Fruit fly (Drosophila melanogaster) whole organism, embryonic: Measurements from ENCODE around the gene ddbt.

Experiments
- Asciz ChIP-seq: fragments of 200-800 bp; sonication (Bioruptor generic); optimal IDR thresholded peaks from 2 replicates; lab custom pipeline; 2017; ENCODE audit warnings: missing biosample characterization, mild to moderate bottlenecking, missing genetic modification characterization, missing genetic modification reagents
- CG12659 ChIP-seq: fragments of 200-800 bp; sonication (Bioruptor generic); optimal IDR thresholded peaks from 3 replicates; lab custom pipeline; 2017; ENCODE audit warnings: mild to moderate bottlenecking, missing biosample characterization, missing genetic modification reagents, missing genetic modification characterization
- CG12744 ChIP-seq: fragments of 200-800 bp; sonication (Bioruptor generic); optimal IDR thresholded peaks from 2 replicates; lab custom pipeline; 2016; ENCODE audit warnings: missing biosample characterization, missing genetic modification characterization
- CG14667 ChIP-seq: fragments of 200-800 bp; sonication (Bioruptor generic); IDR thresholded peaks from 2 replicates; pipeline ENCODE4 v1.3.6; 2022; ENCODE audit warnings: missing biosample characterization, missing genetic modification characterization
- CG15601 ChIP-seq: fragments of 200-800 bp; sonication (Bioruptor generic); optimal IDR thresholded peaks from 3 replicates; lab custom pipeline; 2019; ENCODE audit warnings: missing biosample characterization, mild to moderate bottlenecking, missing genetic modification characterization, moderate library complexity
- CG17186 ChIP-seq: fragments of 200-800 bp; sonication (Bioruptor generic); optimal IDR thresholded peaks from 3 replicates; lab custom pipeline; 2017; ENCODE audit warnings: missing biosample characterization, missing genetic modification reagents, missing genetic modification characterization
- CG17385 ChIP-seq: fragments of 200-800 bp; sonication (Bioruptor generic); optimal IDR thresholded peaks from 3 replicates; lab custom pipeline; 2018; ENCODE audit warnings: missing biosample characterization, mild to moderate bottlenecking, missing genetic modification characterization
- CG30403 ChIP-seq: fragments of 200-800 bp; sonication (Bioruptor generic); optimal IDR thresholded peaks from 3 replicates; lab custom pipeline; 2016; ENCODE audit warnings: missing biosample characterization, missing genetic modification characterization
- CG30431 ChIP-seq: fragments of 200-800 bp; sonication (Bioruptor generic); optimal IDR thresholded peaks from 2 replicates; lab custom pipeline; 2017; ENCODE audit warnings: missing biosample characterization, missing genetic modification characterization
- CG32532 ChIP-seq: fragments of 200-800 bp; sonication (Bioruptor generic); IDR thresholded peaks from 2 replicates; pipeline ENCODE4 v1.3.6; 2022; ENCODE audit warnings: missing biosample characterization, missing genetic modification characterization
- CG3838 ChIP-seq: fragments of 200-800 bp; sonication (Bioruptor generic); optimal IDR thresholded peaks from 3 replicates; lab custom pipeline; 2016; ENCODE audit warnings: missing biosample characterization, missing genetic modification characterization
- CG43689 ChIP-seq: fragments of 200-800 bp; sonication (Bioruptor generic); IDR thresholded peaks from 2 replicates; pipeline ENCODE4 v1.3.6; 2022; ENCODE audit warnings: missing biosample characterization, missing genetic modification characterization
- CG6175 ChIP-seq: fragments of 200-800 bp; sonication (Bioruptor generic); IDR thresholded peaks from 3 replicates; pipeline ENCODE4 v1.3.6; 2022; ENCODE audit warnings: missing biosample characterization, missing genetic modification characterization
- CG6765 ChIP-seq: fragments of 200-800 bp; sonication (Bioruptor generic); optimal IDR thresholded peaks from 3 replicates; lab custom pipeline; 2017; ENCODE audit warnings: missing biosample characterization, mild to moderate bottlenecking, missing genetic modification characterization
- CG7271 ChIP-seq: fragments of 200-800 bp; sonication (Bioruptor generic); optimal IDR thresholded peaks from 2 replicates; lab custom pipeline; 2018; ENCODE audit warnings: missing biosample characterization, mild to moderate bottlenecking, missing genetic modification characterization, moderate library complexity
- CG9215 ChIP-seq: fragments of 200-800 bp; sonication (Bioruptor generic); IDR thresholded peaks from 2 replicates; pipeline ENCODE4 v1.3.6; 2022; ENCODE audit warnings: missing biosample characterization, missing genetic modification characterization
- CG9797 ChIP-seq: fragments of 200-800 bp; sonication (Bioruptor generic); optimal IDR thresholded peaks from 3 replicates; lab custom pipeline; 2018; ENCODE audit warnings: missing biosample characterization, mild to moderate bottlenecking, missing genetic modification characterization
- CG9932 ChIP-seq: fragments of 200-800 bp; sonication (Bioruptor generic); IDR thresholded peaks from 2 replicates; pipeline ENCODE4 v1.3.6; 2022; ENCODE audit warnings: missing biosample characterization, missing genetic modification characterization
- Deaf1 ChIP-seq: fragments of 200-800 bp; optimal IDR thresholded peaks from 3 replicates; lab custom pipeline; 2019; ENCODE audit warnings: missing biosample characterization, mild to moderate bottlenecking, missing genetic modification characterization, moderate library complexity
- Drgx ChIP-seq: fragments of 200-800 bp; sonication (Bioruptor generic); IDR thresholded peaks from 2 replicates; pipeline ENCODE4 v1.3.6; 2022; ENCODE audit warnings: missing biosample characterization, missing genetic modification characterization
- E2f1 ChIP-seq: fragments of 200-800 bp; sonication (Bioruptor generic); IDR thresholded peaks from 2 replicates; pipeline ENCODE4 v1.3.6; 2022; ENCODE audit warnings: missing biosample characterization, missing genetic modification characterization
- GATAe ChIP-seq: fragments of 200-800 bp; sonication (Bioruptor generic); conservative IDR thresholded peaks from 2 replicates; pipeline ENCODE4 v1.3.6; 2022; ENCODE audit warnings: missing biosample characterization, missing genetic modification characterization
- HmgD ChIP-seq: fragments of 200-800 bp; sonication (Bioruptor generic); optimal IDR thresholded peaks from 3 replicates; lab custom pipeline; 2016; ENCODE audit warnings: missing biosample characterization, missing genetic modification characterization
- Hr78 ChIP-seq, 2 experiments: fragments of 200-800 bp in 1 of 2; fragments of >200 bp in 1 of 2; sonication (Bioruptor generic) in 1 of 2; optimal IDR thresholded peaks; 2 replicates each; lab custom pipeline; 2017 to 2019; ENCODE audit warnings: missing biosample characterization in 2 of 2, missing genetic modification characterization in 2 of 2, mild to moderate bottlenecking in 1 of 2, moderate library complexity in 1 of 2
- Mad ChIP-seq: fragments of 200-800 bp; sonication (Bioruptor generic); optimal IDR thresholded peaks from 2 replicates; lab custom pipeline; 2016; ENCODE audit warnings: missing biosample characterization, missing genetic modification characterization
- Meics ChIP-seq: fragments of 200-800 bp; sonication (Bioruptor generic); optimal IDR thresholded peaks from 2 replicates; lab custom pipeline; 2017; ENCODE audit warnings: missing biosample characterization, mild to moderate bottlenecking, missing genetic modification characterization
- Myb ChIP-seq: fragments of 200-800 bp; sonication (Bioruptor generic); optimal IDR thresholded peaks from 2 replicates; lab custom pipeline; 2016; ENCODE audit warnings: missing biosample characterization, missing genetic modification characterization
- Nf-YC ChIP-seq: fragments of 200-800 bp; optimal IDR thresholded peaks from 3 replicates; lab custom pipeline; 2019; ENCODE audit warnings: missing biosample characterization, mild to moderate bottlenecking, missing genetic modification characterization, moderate library complexity
- Spps ChIP-seq: fragments of 200-800 bp; sonication (Bioruptor generic); optimal IDR thresholded peaks from 2 replicates; lab custom pipeline; 2018; ENCODE audit warnings: missing biosample characterization, mild to moderate bottlenecking, missing genetic modification characterization
- TFAM ChIP-seq: fragments of 200-800 bp; sonication (Bioruptor generic); optimal IDR thresholded peaks from 2 replicates; lab custom pipeline; 2017; ENCODE audit warnings: missing biosample characterization, missing genetic modification characterization, inconsistent platforms
- YL-1 ChIP-seq: fragments of 200-800 bp; sonication (Bioruptor generic); optimal IDR thresholded peaks from 3 replicates; lab custom pipeline; 2017; ENCODE audit warnings: missing biosample characterization, mild to moderate bottlenecking, missing genetic modification characterization
- ato ChIP-seq: fragments of 200-800 bp; sonication (Bioruptor generic); IDR thresholded peaks from 2 replicates; pipeline ENCODE4 v1.3.6; 2022; ENCODE audit warnings: missing biosample characterization, missing genetic modification characterization; ENCODE audit not compliant: partially characterized antibody
- bcd ChIP-seq: fragments of 200-800 bp; sonication (Bioruptor generic); optimal IDR thresholded peaks from 2 replicates; lab custom pipeline; 2017; ENCODE audit warnings: missing biosample characterization, mild to moderate bottlenecking, missing genetic modification characterization
- bigmax ChIP-seq: fragments of 200-800 bp; sonication (Bioruptor generic); optimal IDR thresholded peaks from 2 replicates; lab custom pipeline; 2018; ENCODE audit warnings: missing biosample characterization, mild to moderate bottlenecking, missing genetic modification characterization
- bsh ChIP-seq, 2 experiments: fragments of 200-800 bp; sonication (Bioruptor generic); optimal IDR thresholded peaks; 2 replicates each; lab custom pipeline; 2017 to 2018; ENCODE audit warnings: mild to moderate bottlenecking in 2 of 2, missing biosample characterization in 2 of 2, missing genetic modification characterization in 2 of 2, moderate library complexity in 1 of 2
- cas ChIP-seq: fragments of 200-800 bp; sonication (Bioruptor generic); IDR thresholded peaks from 2 replicates; pipeline ENCODE4 v1.3.6; 2022; ENCODE audit warnings: missing biosample characterization, missing genetic modification characterization
- cg ChIP-seq: fragments of 200-800 bp; sonication (Bioruptor generic); optimal IDR thresholded peaks from 3 replicates; lab custom pipeline; 2019; ENCODE audit warnings: missing biosample characterization, mild to moderate bottlenecking, missing genetic modification characterization, moderate library complexity
- chn ChIP-seq: fragments of 200-800 bp; sonication (Bioruptor generic); optimal IDR thresholded peaks from 2 replicates; lab custom pipeline; 2016; ENCODE audit warnings: missing biosample characterization, missing genetic modification characterization
- dati ChIP-seq: fragments of 200-800 bp; sonication (Bioruptor generic); IDR thresholded peaks from 2 replicates; pipeline ENCODE4 v1.3.6; 2022; ENCODE audit warnings: missing biosample characterization, missing genetic modification characterization
- en ChIP-seq: fragments of 200-800 bp; sonication (Bioruptor generic); optimal IDR thresholded peaks from 2 replicates; lab custom pipeline; 2016; ENCODE audit warnings: missing biosample characterization, missing genetic modification characterization
- fu2 ChIP-seq: fragments of 200-800 bp; sonication (Bioruptor generic); optimal IDR thresholded peaks from 2 replicates; lab custom pipeline; 2016; ENCODE audit warnings: missing biosample characterization, missing genetic modification characterization
- jing ChIP-seq: fragments of 200-800 bp; sonication (Bioruptor generic); optimal IDR thresholded peaks from 2 replicates; lab custom pipeline; 2018; ENCODE audit warnings: missing biosample characterization, mild to moderate bottlenecking, missing genetic modification characterization
- kni ChIP-seq: fragments of 200-800 bp; sonication (Bioruptor generic); optimal IDR thresholded peaks from 3 replicates; lab custom pipeline; 2017; ENCODE audit warnings: mild to moderate bottlenecking, missing biosample characterization, missing genetic modification reagents, missing genetic modification characterization
- mld ChIP-seq: fragments of 200-800 bp; sonication (Bioruptor generic); IDR thresholded peaks from 3 replicates; pipeline ENCODE4 v1.3.6; 2022; ENCODE audit warnings: missing biosample characterization, missing genetic modification characterization; ENCODE audit not compliant: partially characterized antibody
- otp ChIP-seq: fragments of 200-800 bp; sonication (Bioruptor generic); IDR thresholded peaks from 3 replicates; pipeline ENCODE4, ENCODE4 v1.3.6; 2022; ENCODE audit warnings: missing biosample characterization, missing genetic modification characterization
- p53 ChIP-seq: fragments of 200-800 bp; sonication (Bioruptor generic); optimal IDR thresholded peaks from 2 replicates; lab custom pipeline; 2016; ENCODE audit warnings: missing biosample characterization, missing genetic modification characterization
- sd ChIP-seq: fragments of 200-800 bp; sonication (Bioruptor generic); optimal IDR thresholded peaks from 3 replicates; lab custom pipeline; 2018; ENCODE audit warnings: missing biosample characterization, mild to moderate bottlenecking, missing genetic modification characterization, moderate library complexity
- seq ChIP-seq: fragments of 200-800 bp; sonication (Bioruptor generic); IDR thresholded peaks from 2 replicates; pipeline ENCODE4 v1.3.6; 2022; ENCODE audit warnings: missing biosample characterization, missing genetic modification characterization
- toy ChIP-seq: fragments of 200-800 bp; sonication (Bioruptor generic); IDR thresholded peaks from 2 replicates; pipeline ENCODE4 v1.3.6; 2022; ENCODE audit warnings: missing biosample characterization, missing genetic modification characterization
- ttk ChIP-seq: fragments of 200-800 bp; sonication (Bioruptor generic); IDR thresholded peaks from 2 replicates; pipeline ENCODE4 v2.1.2; 2022; ENCODE audit warnings: missing biosample characterization, missing genetic modification characterization
- tup ChIP-seq: fragments of 200-800 bp; sonication (Bioruptor generic); optimal IDR thresholded peaks from 2 replicates; lab custom pipeline; 2016; ENCODE audit warnings: missing biosample characterization, mild to moderate bottlenecking, missing genetic modification characterization, moderate library complexity
- unpg ChIP-seq: fragments of 200-800 bp; sonication (Bioruptor generic); optimal IDR thresholded peaks from 3 replicates; lab custom pipeline; 2018; ENCODE audit warnings: missing biosample characterization, mild to moderate bottlenecking, missing genetic modification characterization, moderate library complexity
- yki ChIP-seq: fragments of >200 bp; optimal IDR thresholded peaks from 3 replicates; lab custom pipeline; 2018

The ddbt gene

DNA sequence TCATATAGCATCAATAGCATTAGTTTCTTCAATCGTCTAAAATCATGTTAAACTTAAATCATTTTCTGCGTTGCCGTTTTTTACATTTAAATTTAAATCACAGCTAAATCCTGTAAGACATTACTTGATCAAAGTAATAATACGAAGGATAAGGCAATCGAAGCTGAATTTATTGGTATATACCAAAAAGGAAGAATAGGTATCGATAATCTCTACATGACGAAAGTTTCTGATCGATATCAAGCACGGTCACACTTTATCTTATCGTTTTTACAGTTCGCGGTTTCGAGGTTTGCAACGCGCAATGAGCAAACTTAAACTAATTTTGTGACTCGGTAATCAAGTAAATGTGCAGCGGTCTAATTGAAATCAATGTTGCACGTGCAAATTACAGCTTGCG is 10.9 kb downstream of the ddbt start, which contains the start of the genes Atac3 and Ptpmeg (continued):
- TF ChIP-seq CG17385 (no peak), toy (no peak), CG3838 (GFP tag; lab: Kevin White, UChicago) (no peak), yki (lab: Kevin White, UChicago) (no peak), tup (GFP tag; lab: Kevin White, UChicago) (no peak), CG6175 (no peak), GATAe (GFP tag; lab: Robert Waterston, UW) (no peak), CG12659 (peak; percentile 58), sd (tag; lab: Kevin White, UChicago) (no peak), CG30403 (GFP tag; lab: Kevin White, UChicago) (no peak), otp (GFP tag; lab: Robert Waterston, UW) (no peak), E2f1 (no peak), dati (GFP tag; lab: Robert Waterston, UW) (no peak), unpg (GFP tag; lab: Kevin White, UChicago) (no peak), bigmax (no peak), mld (GFP tag; lab: Robert Waterston, UW) (no peak), CG15601 (tag; lab: Kevin White, UChicago) (peak; percentile 10), CG17186 (GFP tag; lab: Kevin White, UChicago) (no peak), TFAM (GFP tag; lab: Kevin White, UChicago) (no peak), fu2 (GFP tag; lab: Kevin White, UChicago) (no peak), cg (GFP tag; lab: Kevin White, UChicago) (no peak), CG12744 (GFP tag; lab: Kevin White, UChicago) (no peak), seq (GFP tag; lab: Robert Waterston, UW) (no peak), YL-1 (GFP tag; lab: Kevin White, UChicago) (peak; percentile 43), ttk (GFP tag; lab: Robert Waterston, UW) (no peak), ato (GFP tag; lab: Robert Waterston, UW) (no peak), cas (GFP tag; lab: Robert Waterston, UW) (no peak), CG6765 (GFP tag; lab: Kevin White, UChicago) (no peak), CG43689 (no peak), bcd (GFP tag; lab: Kevin White, UChicago) (no peak), Asciz (GFP tag; lab: Kevin White, UChicago) (no peak), CG9797 (GFP tag; lab: Kevin White, UChicago) (peak; percentile 79), Mad (GFP tag; lab: Kevin White, UChicago) (no peak), Deaf1 (no peak), jing (GFP tag; lab: Kevin White, UChicago) (no peak), Hr78 (GFP tag; optimal IDR thresholded peaks at IDR 0.05; lab: Kevin White, UChicago) (no peak), CG9932 (GFP tag; lab: Robert Waterston, UW) (no peak), CG9215 (no peak), bsh (GFP tag; optimal IDR thresholded peaks at IDR 0.05; lab: Kevin White, UChicago) (no peak), kni (GFP tag; lab: Kevin White, UChicago) (no peak), en (GFP tag; lab: Kevin White, UChicago) (no peak), Meics (no peak), Nf-YC (tag; lab: Kevin White, UChicago) (peak; percentile 27), CG32532 (GFP tag; lab: Robert Waterston, UW) (no peak), Myb (GFP tag; lab: Kevin White, UChicago) (peak; percentile 50), HmgD (no peak), CG7271 (no peak), p53 (GFP tag; lab: Kevin White, UChicago) (no peak), CG14667 (GFP tag; lab: Robert Waterston, UW) (no peak), Spps (no peak), Drgx (no peak), CG30431 (GFP tag; lab: Kevin White, UChicago) (no peak), chn (GFP tag; lab: Kevin White, UChicago) (no peak)
